Fruit fly (Drosophila melanogaster) whole organism, embryonic: ENCODE measurements around the gene Grik.

Experiments
- ATbp ChIP-seq: fragments of 200-800 bp; sonication (Bioruptor generic); optimal IDR thresholded peaks from 2 replicates; lab custom pipeline; 2017; ENCODE audit warnings: missing biosample characterization, mild to moderate bottlenecking, missing genetic modification characterization, missing genetic modification reagents
- CG10267 ChIP-seq: fragments of 200-800 bp; sonication (Bioruptor generic); optimal IDR thresholded peaks from 2 replicates; lab custom pipeline; 2018; ENCODE audit warnings: missing biosample characterization, mild to moderate bottlenecking, missing genetic modification characterization, moderate library complexity
- CG11093 ChIP-seq: fragments of 200-800 bp; sonication (Bioruptor generic); IDR thresholded peaks from 3 replicates; pipeline ENCODE4 v1.3.6; 2022; ENCODE audit warnings: missing biosample characterization, missing genetic modification characterization
- CG11504 ChIP-seq: fragments of 200-800 bp; sonication (Bioruptor generic); optimal IDR thresholded peaks from 3 replicates; lab custom pipeline; 2019; ENCODE audit warnings: missing biosample characterization, mild to moderate bottlenecking, missing genetic modification characterization, moderate library complexity
- CG1233 ChIP-seq: fragments of 200-800 bp; sonication (Bioruptor generic); optimal IDR thresholded peaks from 4 replicates; lab custom pipeline; 2018; ENCODE audit warnings: missing biosample characterization, mild to moderate bottlenecking, missing genetic modification characterization
- CG12769 ChIP-seq: fragments of 200-800 bp; sonication (Bioruptor generic); optimal IDR thresholded peaks from 2 replicates; lab custom pipeline; 2019; ENCODE audit warnings: missing biosample characterization, mild to moderate bottlenecking, missing genetic modification characterization, moderate library complexity
- CG17385 ChIP-seq: fragments of 200-800 bp; sonication (Bioruptor generic); optimal IDR thresholded peaks from 3 replicates; lab custom pipeline; 2018; ENCODE audit warnings: missing biosample characterization, mild to moderate bottlenecking, missing genetic modification characterization
- CG17612 ChIP-seq: fragments of 200-800 bp; sonication (Bioruptor generic); IDR thresholded peaks from 2 replicates; pipeline ENCODE4 v1.3.6; 2022; ENCODE audit warnings: missing biosample characterization, missing genetic modification characterization
- CG2120 ChIP-seq: fragments of 200-800 bp; sonication (Bioruptor generic); optimal IDR thresholded peaks from 3 replicates; lab custom pipeline; 2016; ENCODE audit warnings: missing biosample characterization, missing genetic modification characterization
- CG31388 ChIP-seq: fragments of 200-800 bp; sonication (Bioruptor generic); optimal IDR thresholded peaks from 2 replicates; lab custom pipeline; 2016; ENCODE audit warnings: missing biosample characterization, missing genetic modification characterization
- CG3163 ChIP-seq: fragments of 200-800 bp; sonication (Bioruptor generic); optimal IDR thresholded peaks from 3 replicates; lab custom pipeline; 2016; ENCODE audit warnings: missing biosample characterization, missing genetic modification characterization
- CG33213 ChIP-seq: fragments of 200-800 bp; sonication (Bioruptor generic); optimal IDR thresholded peaks from 3 replicates; lab custom pipeline; 2016; ENCODE audit warnings: missing biosample characterization, missing genetic modification characterization
- CG3407 ChIP-seq: fragments of 200-800 bp; sonication (Bioruptor generic); optimal IDR thresholded peaks from 2 replicates; lab custom pipeline; 2018; ENCODE audit warnings: missing biosample characterization, mild to moderate bottlenecking, missing genetic modification characterization
- CG34224 ChIP-seq: fragments of 200-800 bp; sonication (Bioruptor generic); IDR thresholded peaks from 3 replicates; pipeline ENCODE4 v1.3.6; 2022; ENCODE audit warnings: missing biosample characterization, missing genetic modification characterization; ENCODE audit not compliant: partially characterized antibody
- CG4328 ChIP-seq: fragments of 200-800 bp; sonication (Bioruptor generic); optimal IDR thresholded peaks from 3 replicates; lab custom pipeline; 2017; ENCODE audit warnings: missing biosample characterization, missing genetic modification reagents, missing genetic modification characterization
- CG4360 ChIP-seq: fragments of 200-800 bp; sonication (Bioruptor generic); IDR thresholded peaks from 2 replicates; pipeline ENCODE4 v1.3.6; 2022; ENCODE audit warnings: missing biosample characterization, missing genetic modification characterization
- CG5245 ChIP-seq: fragments of 200-800 bp; sonication (Bioruptor generic); optimal IDR thresholded peaks from 3 replicates; lab custom pipeline; 2016; ENCODE audit warnings: missing biosample characterization, missing genetic modification characterization
- CG6683 ChIP-seq: fragments of 200-800 bp; sonication (Bioruptor generic); optimal IDR thresholded peaks from 2 replicates; lab custom pipeline; 2017; ENCODE audit warnings: missing biosample characterization, mild to moderate bottlenecking, missing genetic modification characterization, missing genetic modification reagents
- CG7987 ChIP-seq: fragments of 200-800 bp; sonication (Bioruptor generic); optimal IDR thresholded peaks from 2 replicates; lab custom pipeline; 2018; ENCODE audit warnings: missing biosample characterization, mild to moderate bottlenecking, missing genetic modification characterization, moderate library complexity
- CG8089 ChIP-seq: fragments of 200-800 bp; sonication (Bioruptor generic); optimal IDR thresholded peaks from 3 replicates; lab custom pipeline; 2016; ENCODE audit warnings: missing biosample characterization, missing genetic modification characterization
- CG8290 ChIP-seq, 3 experiments: fragments of 200-800 bp; sonication (Bioruptor generic); optimal IDR thresholded peaks; 2 replicates each; lab custom pipeline; 2016 to 2019; ENCODE audit warnings: missing biosample characterization in 3 of 3, missing genetic modification characterization in 3 of 3, mild to moderate bottlenecking in 2 of 3, moderate library complexity in 1 of 3
- CG8765 ChIP-seq: fragments of 200-800 bp; sonication (Bioruptor generic); IDR thresholded peaks from 2 replicates; pipeline ENCODE4 v1.3.6; 2022; ENCODE audit warnings: missing biosample characterization, missing genetic modification characterization
- CG8924 ChIP-seq: fragments of 200-800 bp; optimal IDR thresholded peaks from 3 replicates; lab custom pipeline; 2019; ENCODE audit warnings: missing biosample characterization, mild to moderate bottlenecking, missing genetic modification characterization, moderate library complexity
- CG9609 ChIP-seq: fragments of 200-800 bp; sonication (Bioruptor generic); optimal IDR thresholded peaks from 3 replicates; lab custom pipeline; 2016; ENCODE audit warnings: missing biosample characterization, missing genetic modification characterization
- CG9817 ChIP-seq: fragments of 200-800 bp; sonication (Bioruptor generic); optimal IDR thresholded peaks from 2 replicates; lab custom pipeline; 2018; ENCODE audit warnings: missing biosample characterization, mild to moderate bottlenecking, missing genetic modification characterization, moderate library complexity
- CTCF ChIP-seq: fragments of 200-800 bp; sonication (Bioruptor generic); optimal IDR thresholded peaks from 2 replicates; lab custom pipeline; 2017; ENCODE audit warnings: missing biosample characterization, mild to moderate bottlenecking, missing genetic modification characterization, moderate library complexity
- Camta ChIP-seq: fragments of 200-800 bp; sonication (Bioruptor generic); optimal IDR thresholded peaks from 2 replicates; lab custom pipeline; 2016; ENCODE audit warnings: missing biosample characterization, missing genetic modification characterization
- Chrac-16 ChIP-seq: fragments of 200-800 bp; sonication (Bioruptor generic); optimal IDR thresholded peaks from 3 replicates; lab custom pipeline; 2016; ENCODE audit warnings: missing biosample characterization, missing genetic modification characterization
- Dip2 ChIP-seq: fragments of 200-800 bp; sonication (Bioruptor generic); IDR thresholded peaks from 2 replicates; pipeline ENCODE4 v1.3.6; 2022; ENCODE audit warnings: missing biosample characterization, missing genetic modification characterization
- Ets97D ChIP-seq: fragments of 200-800 bp; sonication (Bioruptor generic); optimal IDR thresholded peaks from 3 replicates; lab custom pipeline; 2016; ENCODE audit warnings: missing biosample characterization, missing genetic modification characterization
- NC2α ChIP-seq: fragments of 200-800 bp; sonication (Bioruptor generic); optimal IDR thresholded peaks from 2 replicates; lab custom pipeline; 2016; ENCODE audit warnings: missing biosample characterization, missing genetic modification characterization
- NK7.1 ChIP-seq: fragments of 200-800 bp; sonication (Bioruptor generic); optimal IDR thresholded peaks from 3 replicates; lab custom pipeline; 2016; ENCODE audit warnings: missing biosample characterization, missing genetic modification characterization
- Ptx1 ChIP-seq: fragments of 200-800 bp; sonication (Bioruptor generic); IDR thresholded peaks from 2 replicates; pipeline ENCODE4 v1.3.6; 2022; ENCODE audit warnings: missing biosample characterization, missing genetic modification characterization
- Rfx ChIP-seq: fragments of 200-800 bp; sonication (Bioruptor generic); IDR thresholded peaks from 2 replicates; pipeline ENCODE4 v1.3.6; 2022; ENCODE audit warnings: missing biosample characterization, missing genetic modification characterization
- Side ChIP-seq: fragments of 200-800 bp; sonication (Bioruptor generic); optimal IDR thresholded peaks from 2 replicates; lab custom pipeline; 2016; ENCODE audit warnings: missing biosample characterization, missing genetic modification characterization
- Sry-β ChIP-seq: fragments of 200-800 bp; sonication (Bioruptor generic); optimal IDR thresholded peaks from 2 replicates; lab custom pipeline; 2018; ENCODE audit warnings: missing biosample characterization, mild to moderate bottlenecking, missing genetic modification characterization, moderate library complexity
- YL-1 ChIP-seq: fragments of 200-800 bp; sonication (Bioruptor generic); optimal IDR thresholded peaks from 3 replicates; lab custom pipeline; 2017; ENCODE audit warnings: missing biosample characterization, mild to moderate bottlenecking, missing genetic modification characterization
- crc ChIP-seq: fragments of 200-800 bp; sonication (Bioruptor generic); optimal IDR thresholded peaks from 2 replicates; lab custom pipeline; 2016; ENCODE audit warnings: missing biosample characterization, missing genetic modification characterization
- crp ChIP-seq, 2 experiments: fragments of 200-800 bp; sonication (Bioruptor generic); optimal IDR thresholded peaks; 2 replicates in 1 of 2; 3 replicates in 1 of 2; lab custom pipeline; 2017; ENCODE audit warnings: missing biosample characterization in 2 of 2, missing genetic modification characterization in 2 of 2, mild to moderate bottlenecking in 1 of 2, moderate library complexity in 1 of 2
- dan ChIP-seq: fragments of 200-800 bp; sonication (Bioruptor generic); IDR thresholded peaks from 2 replicates; pipeline ENCODE4 v1.3.6; 2022; ENCODE audit warnings: missing biosample characterization, missing genetic modification characterization
- ftz-f1 ChIP-seq: fragments of 200-800 bp; sonication (Bioruptor generic); optimal IDR thresholded peaks from 2 replicates; lab custom pipeline; 2016; ENCODE audit warnings: missing biosample characterization, missing genetic modification characterization
- gcm2 ChIP-seq: fragments of 200-800 bp; sonication (Bioruptor generic); optimal IDR thresholded peaks from 2 replicates; lab custom pipeline; 2016; ENCODE audit warnings: missing biosample characterization, missing genetic modification characterization
- h ChIP-seq: fragments of >200 bp; optimal IDR thresholded peaks from 2 replicates; lab custom pipeline; 2017
- lilli ChIP-seq: fragments of 200-800 bp; sonication (Bioruptor generic); optimal IDR thresholded peaks from 3 replicates; lab custom pipeline; 2016; ENCODE audit warnings: missing biosample characterization, missing genetic modification characterization
- luna ChIP-seq: fragments of 200-800 bp; sonication (Bioruptor generic); optimal IDR thresholded peaks from 2 replicates; lab custom pipeline; 2016; ENCODE audit warnings: missing biosample characterization, missing genetic modification characterization
- mirr ChIP-seq: fragments of 200-800 bp; sonication (Bioruptor generic); optimal IDR thresholded peaks from 3 replicates; lab custom pipeline; 2018; ENCODE audit warnings: missing biosample characterization, mild to moderate bottlenecking, missing genetic modification characterization
- pho ChIP-seq: fragments of 200-800 bp; sonication (Bioruptor generic); optimal IDR thresholded peaks from 2 replicates; lab custom pipeline; 2016; ENCODE audit warnings: missing biosample characterization, missing genetic modification characterization
- pzg ChIP-seq: fragments of 200-800 bp; sonication (Bioruptor generic); optimal IDR thresholded peaks from 3 replicates; lab custom pipeline; 2018; ENCODE audit warnings: missing biosample characterization, mild to moderate bottlenecking, missing genetic modification characterization, moderate library complexity
- tap ChIP-seq: fragments of 200-800 bp; optimal IDR thresholded peaks from 3 replicates; lab custom pipeline; 2019; ENCODE audit warnings: missing biosample characterization, mild to moderate bottlenecking, missing genetic modification characterization, moderate library complexity
- vfl ChIP-seq: fragments of 200-800 bp; sonication (Bioruptor generic); optimal IDR thresholded peaks from 2 replicates; lab custom pipeline; 2016; ENCODE audit warnings: missing biosample characterization, missing genetic modification characterization
- yki ChIP-seq: fragments of >200 bp; optimal IDR thresholded peaks from 3 replicates; lab custom pipeline; 2018
- zf30C ChIP-seq: fragments of 200-800 bp; sonication (Bioruptor generic); optimal IDR thresholded peaks from 3 replicates; lab custom pipeline; 2018; ENCODE audit warnings: missing biosample characterization, mild to moderate bottlenecking, missing genetic modification characterization
- zfh2 ChIP-seq: fragments of 200-800 bp; sonication (Bioruptor generic); optimal IDR thresholded peaks from 2 replicates; lab custom pipeline; 2016; ENCODE audit warnings: missing biosample characterization, missing genetic modification characterization

Gene Grik

dm6 chr3R:20947991-20948407 is 46.2 kb downstream of the Grik start (continued):
- TF ChIP-seq dan (GFP tag; lab: Robert Waterston, UW) = no peak
- no peak for TF ChIP-seq CG8924
- TF ChIP-seq CG12769 (tag; lab: Kevin White, UChicago) = peak; percentile 27
- TF ChIP-seq CG4360 (GFP tag; lab: Robert Waterston, UW) = no peak
- no peak for TF ChIP-seq CG31388 (GFP tag; lab: Kevin White, UChicago)
- TF ChIP-seq Camta (GFP tag; lab: Kevin White, UChicago) = no peak
- no peak for TF ChIP-seq CG17612
- TF ChIP-seq CG34224 (GFP tag; lab: Robert Waterston, UW) = no peak
- TF ChIP-seq Ptx1 = 0 out of 2 replicates have a peak, but pooled peaks have one; percentile 31
- peak; percentile 10 for TF ChIP-seq Chrac-16 (GFP tag; lab: Kevin White, UChicago)
- peak; percentile 42 for TF ChIP-seq CG2120 (GFP tag; lab: Kevin White, UChicago)
- TF ChIP-seq CG3407 (GFP tag; lab: Kevin White, UChicago) = no peak
- peak; percentile 63 for TF ChIP-seq CG8290 (GFP tag; optimal IDR thresholded peaks at IDR 0.05; lab: Kevin White, UChicago)
- TF ChIP-seq CG8290 (tag; optimal IDR thresholded peaks at IDR 0.05; lab: Kevin White, UChicago) = peak in 1 of 2 experiments; percentile 90
- TF ChIP-seq CG9817 (tag; lab: Kevin White, UChicago) = peak; percentile 49
- peak; percentile 35 for TF ChIP-seq CG3163 (GFP tag; lab: Kevin White, UChicago)
- peak; percentile 30 for TF ChIP-seq pho (GFP tag; lab: Kevin White, UChicago)
- TF ChIP-seq tap (tag; lab: Kevin White, UChicago) = no peak
- no peak for TF ChIP-seq gcm2 (GFP tag; lab: Kevin White, UChicago)
- no peak for TF ChIP-seq ATbp
- peak; percentile 39 for TF ChIP-seq Side
- TF ChIP-seq CG33213 (GFP tag; lab: Kevin White, UChicago) = peak; percentile 63
- peak; percentile 40 for TF ChIP-seq lilli (GFP tag; lab: Kevin White, UChicago)
- peak; percentile 18 for TF ChIP-seq Ets97D (GFP tag; lab: Kevin White, UChicago)
- TF ChIP-seq CG10267 (tag; lab: Kevin White, UChicago) = peak; percentile 56
- TF ChIP-seq ftz-f1 = no peak
- peak; percentile 23 for TF ChIP-seq NC2α
- TF ChIP-seq zf30C (GFP tag; lab: Kevin White, UChicago) = no peak
- no peak for TF ChIP-seq NK7.1 (GFP tag; lab: Kevin White, UChicago)
- peak; percentile 77 for TF ChIP-seq Rfx (GFP tag; lab: Robert Waterston, UW)
- no peak for TF ChIP-seq mirr (GFP tag; lab: Kevin White, UChicago)
- no peak for TF ChIP-seq CG17385 (GFP tag; lab: Kevin White, UChicago)
- TF ChIP-seq h (lab: Kevin White, UChicago) = no peak
- TF ChIP-seq crp (GFP tag; optimal IDR thresholded peaks at IDR 0.05; lab: Kevin White, UChicago) = no peak
- TF ChIP-seq zfh2 (GFP tag; lab: Kevin White, UChicago) = no peak
- TF ChIP-seq CG7987 (GFP tag; lab: Kevin White, UChicago) = peak; percentile 45
- no peak for TF ChIP-seq vfl (GFP tag; lab: Kevin White, UChicago)
- no peak for TF ChIP-seq yki
- TF ChIP-seq crc = no peak
- TF ChIP-seq CG8089 (GFP tag; lab: Kevin White, UChicago) = peak; percentile 1
- TF ChIP-seq CTCF = peak; percentile 99
- no peak for TF ChIP-seq CG1233 (GFP tag; lab: Kevin White, UChicago)
- peak; percentile 10 for TF ChIP-seq luna
- no peak for TF ChIP-seq CG8765
- TF ChIP-seq Dip2 (GFP tag; lab: Robert Waterston, UW) = peak; percentile 99
- TF ChIP-seq YL-1 = no peak
- no peak for TF ChIP-seq CG4328 (GFP tag; lab: Kevin White, UChicago)
- TF ChIP-seq pzg (GFP tag; lab: Kevin White, UChicago) = peak; percentile 53
- TF ChIP-seq Sry-β (GFP tag; lab: Kevin White, UChicago) = no peak
- no peak for TF ChIP-seq CG11093
- TF ChIP-seq CG5245 (GFP tag; lab: Kevin White, UChicago) = peak; percentile 37
- peak; percentile 27 for TF ChIP-seq CG11504
- TF ChIP-seq CG9609 (GFP tag; lab: Kevin White, UChicago) = peak; percentile 41
- TF ChIP-seq CG6683 (GFP tag; lab: Kevin White, UChicago) = no peak
